Fruit fly (Drosophila melanogaster): ENCODE results near the gene Plc21C.

DNA sequence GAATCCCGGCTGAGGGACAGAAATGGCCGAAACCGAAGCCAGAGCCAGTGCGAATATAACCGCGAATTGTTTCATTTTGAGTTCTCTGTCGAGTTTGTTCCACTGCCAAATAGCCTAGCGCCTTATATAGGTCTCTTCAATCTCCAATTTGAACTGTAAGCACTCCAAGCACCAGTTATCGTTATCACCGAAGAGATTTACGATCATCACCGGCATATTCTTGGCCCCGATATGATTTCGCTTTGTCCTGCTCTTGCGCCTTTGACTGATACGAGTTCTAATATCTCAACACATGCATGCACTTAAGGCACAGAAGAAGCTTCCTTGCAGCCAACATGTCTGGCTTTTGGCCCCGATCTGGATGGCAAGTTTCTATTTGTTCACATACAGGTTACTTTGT lies 13.4 kb downstream of the Plc21C start, which contains the start of gene CG11912:
- TF ChIP-seq Sin3A (optimal IDR thresholded peaks at IDR 0.05) (no peak), h (optimal IDR thresholded peaks at IDR 0.05) (no peak), ttk (optimal IDR thresholded peaks at IDR 0.05) (no peak), insv (optimal IDR thresholded peaks at IDR 0.05) (no peak)
